Worm (Caenorhabditis elegans) whole organism, midembryonic: Measurements from ENCODE around the gene F26D11.2.

ENCODE experiments used
- T22C8.4 ChIP-seq: fragments of 200-800 bp; sonication (Bioruptor generic); IDR thresholded peaks from 2 replicates; pipeline ENCODE4 v1.3.6; 2022; ENCODE audit warnings: missing genetic modification characterization, missing compliant biosample characterization
- cog-1 ChIP-seq: sonication (generic microtip); optimal IDR thresholded peaks from 2 replicates; lab custom pipeline; 2016; ENCODE audit warnings: missing genetic modification characterization, missing compliant biosample characterization
- flt-1 ChIP-seq: fragments of 200-800 bp; sonication (Bioruptor generic); IDR thresholded peaks from 2 replicates; pipeline ENCODE4 v1.3.6; 2022; ENCODE audit warnings: missing genetic modification characterization, missing compliant biosample characterization
- klf-2 ChIP-seq: fragments of 200-800 bp; sonication (Bioruptor generic); conservative IDR thresholded peaks from 2 replicates; pipeline ENCODE4 v1.3.6; 2022; ENCODE audit warnings: missing genetic modification reagents, missing genetic modification characterization, missing compliant biosample characterization
- med-1 ChIP-seq: sonication (generic microtip); optimal IDR thresholded peaks from 2 replicates; lab custom pipeline; 2017; ENCODE audit warnings: missing genetic modification characterization, mild to moderate bottlenecking, missing compliant biosample characterization, antibody characterized with exemption, missing genetic modification reagents; ENCODE audit not compliant: insufficient read depth
- ref-1 ChIP-seq: fragments of 200-800 bp; sonication (Bioruptor generic); conservative IDR thresholded peaks from 2 replicates; pipeline ENCODE4 v1.3.6; 2022; ENCODE audit warnings: missing genetic modification reagents, missing genetic modification characterization, missing compliant biosample characterization
- tab-1 ChIP-seq: fragments of 200-800 bp; sonication (Bioruptor generic); IDR thresholded peaks from 2 replicates; pipeline ENCODE4 v1.3.6; 2022; ENCODE audit warnings: missing genetic modification characterization, missing compliant biosample characterization
- ztf-23 ChIP-seq: fragments of 200-800 bp; sonication (Bioruptor generic); IDR thresholded peaks from 2 replicates; pipeline ENCODE4 v1.3.6; 2022; ENCODE audit warnings: missing genetic modification reagents, missing genetic modification characterization, missing compliant biosample characterization
- ztf-29 ChIP-seq: fragments of 200-800 bp; sonication (Bioruptor generic); IDR thresholded peaks from 2 replicates; pipeline ENCODE4 v1.3.6; 2022; ENCODE audit warnings: missing genetic modification reagents, missing genetic modification characterization, missing compliant biosample characterization

F26D11.2 gene

ce11 chrV:7958740-7959320, at the start of gene F26D11.2, which contains the start of gene clec-217:
F26D11.2 (plus strand) TSS chrV:7959270.
clec-217 (minus strand) TSS chrV:7958840.
- TF ChIP-seq ztf-29 (GFP tag; lab: Robert Waterston, UW) (no peak), T22C8.4 (GFP tag; lab: Robert Waterston, UW) (no peak), med-1 (GFP tag; lab: Kevin White, UChicago) (no peak), klf-2 (GFP tag; lab: Robert Waterston, UW) (no peak), flt-1 (GFP tag; lab: Robert Waterston, UW) (no peak), tab-1 (GFP tag; lab: Robert Waterston, UW) (no peak), cog-1 (no peak), ztf-23 (no peak), ref-1 (GFP tag; lab: Robert Waterston, UW) (no peak)

DNA sequence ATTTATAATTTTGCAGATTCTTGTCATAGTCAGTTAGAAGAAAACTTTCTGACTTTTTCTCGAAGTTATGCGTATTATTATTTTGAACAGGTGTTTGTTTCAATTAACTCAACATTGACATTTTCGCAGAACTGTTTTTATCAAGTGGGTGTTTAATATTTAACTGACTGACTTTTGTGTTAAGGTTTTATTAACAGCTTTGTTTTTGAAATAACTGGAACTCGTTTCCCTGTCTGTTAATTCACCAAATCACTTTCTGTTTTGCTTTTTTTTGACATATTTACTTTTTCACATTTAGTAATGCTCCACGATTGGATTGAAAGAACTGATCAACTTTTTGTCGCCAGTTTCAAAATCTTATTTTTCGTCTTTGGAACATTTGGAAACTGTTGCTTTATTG, 33.6 kb upstream of the F26D11.2 start, which contains the start of gene srsx-7:
TSS of gene srsx-7 (plus strand) at position 301 of the 400 bp plus-strand sequence.
- TF ChIP-seq ref-1 (GFP tag; lab: Robert Waterston, UW) (no peak), klf-2 (GFP tag; lab: Robert Waterston, UW) (no peak), ztf-29 (GFP tag; lab: Robert Waterston, UW) (no peak), flt-1 (GFP tag; lab: Robert Waterston, UW) (no peak), T22C8.4 (GFP tag; lab: Robert Waterston, UW) (no peak), cog-1 (no peak), tab-1 (GFP tag; lab: Robert Waterston, UW) (no peak), ztf-23 (no peak)

ce11 chrV:7926784-7927183, 32.3 kb upstream of the F26D11.2 start, which contains the start of gene srsx-6:
srsx-6 (plus strand) TSS chrV:7927084.
- TF ChIP-seq ztf-29 (GFP tag; lab: Robert Waterston, UW) = no peak
- TF ChIP-seq med-1 (GFP tag; lab: Kevin White, UChicago) = no peak
- TF ChIP-seq flt-1 (GFP tag; lab: Robert Waterston, UW) = no peak
- no peak for TF ChIP-seq ztf-23
- no peak for TF ChIP-seq cog-1
- no peak for TF ChIP-seq tab-1 (GFP tag; lab: Robert Waterston, UW)
- no peak for TF ChIP-seq T22C8.4 (GFP tag; lab: Robert Waterston, UW)
- no peak for TF ChIP-seq klf-2 (GFP tag; lab: Robert Waterston, UW)
- no peak for TF ChIP-seq ref-1 (GFP tag; lab: Robert Waterston, UW)

DNA sequence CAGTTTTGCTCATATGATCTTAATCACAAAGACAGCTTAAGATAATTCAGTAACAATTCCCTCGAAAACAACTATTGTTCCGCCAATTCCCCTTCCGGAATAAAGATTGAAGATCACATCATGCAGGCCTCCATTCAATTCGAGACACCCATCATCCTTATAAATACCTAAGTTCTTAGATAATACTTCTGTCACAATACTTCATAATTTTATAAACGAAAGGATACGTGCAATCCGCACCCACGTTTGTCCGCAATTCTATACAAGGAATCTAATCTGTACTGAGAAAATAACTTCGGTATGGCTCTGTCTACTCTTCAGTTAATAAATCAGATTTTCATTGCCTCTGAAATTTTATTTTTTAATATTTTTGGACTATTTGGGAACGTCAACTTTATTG, 30.4 kb upstream of the F26D11.2 start, which contains the start of gene srsx-5:
TSS of gene srsx-5 (plus strand) at position 301 of the 400 bp plus-strand sequence.
- TF ChIP-seq T22C8.4 (GFP tag; lab: Robert Waterston, UW) = no peak
- TF ChIP-seq cog-1 = no peak
- TF ChIP-seq ztf-29 (GFP tag; lab: Robert Waterston, UW) = no peak
- no peak for TF ChIP-seq ztf-23
- TF ChIP-seq tab-1 (GFP tag; lab: Robert Waterston, UW) = no peak
- no peak for TF ChIP-seq med-1 (GFP tag; lab: Kevin White, UChicago)
- TF ChIP-seq flt-1 (GFP tag; lab: Robert Waterston, UW) = no peak
- no peak for TF ChIP-seq klf-2 (GFP tag; lab: Robert Waterston, UW)
- no peak for TF ChIP-seq ref-1 (GFP tag; lab: Robert Waterston, UW)

ce11 chrV:7932998-7933397, 26.1 kb upstream of the F26D11.2 start, which contains the start of gene ncx-10:
ncx-10 (minus strand) TSS chrV:7933098.
- TF ChIP-seq ztf-23 (no peak), tab-1 (GFP tag; lab: Robert Waterston, UW) (no peak), T22C8.4 (GFP tag; lab: Robert Waterston, UW) (no peak)

ce11 chrV:7937152-7937551, 21.9 kb upstream of the F26D11.2 start, which contains the start of gene srsx-3:
srsx-3 (minus strand) TSS chrV:7937252.
- TF ChIP-seq cog-1 (no peak), ztf-29 (GFP tag; lab: Robert Waterston, UW) (no peak), T22C8.4 (GFP tag; lab: Robert Waterston, UW) (no peak), ztf-23 (no peak), klf-2 (GFP tag; lab: Robert Waterston, UW) (no peak)

ce11 chrV:7940299-7940698, 18.8 kb upstream of the F26D11.2 start, which contains the start of gene srt-53:
srt-53 (minus strand) TSS chrV:7940399.
- TF ChIP-seq ref-1 (GFP tag; lab: Robert Waterston, UW) (no peak), ztf-23 (no peak), T22C8.4 (GFP tag; lab: Robert Waterston, UW) (no peak), cog-1 (no peak), klf-2 (GFP tag; lab: Robert Waterston, UW) (no peak), tab-1 (GFP tag; lab: Robert Waterston, UW) (no peak), flt-1 (GFP tag; lab: Robert Waterston, UW) (no peak), med-1 (GFP tag; lab: Kevin White, UChicago) (no peak), ztf-29 (GFP tag; lab: Robert Waterston, UW) (no peak)

ce11 chrV:7943568-7943967, 15.5 kb upstream of the F26D11.2 start, which contains the start of gene Y97E10B.1:
Y97E10B.1 (plus strand) TSS chrV:7943868.
- TF ChIP-seq ref-1 (GFP tag; lab: Robert Waterston, UW) (no peak), ztf-23 (no peak), tab-1 (GFP tag; lab: Robert Waterston, UW) (no peak), cog-1 (no peak), med-1 (GFP tag; lab: Kevin White, UChicago) (no peak), T22C8.4 (GFP tag; lab: Robert Waterston, UW) (no peak), klf-2 (GFP tag; lab: Robert Waterston, UW) (no peak), ztf-29 (GFP tag; lab: Robert Waterston, UW) (no peak), flt-1 (GFP tag; lab: Robert Waterston, UW) (no peak)

ce11 chrV:7946229-7946628, 12.8 kb upstream of the F26D11.2 start:
- TF ChIP-seq ztf-29 (GFP tag; lab: Robert Waterston, UW) (no peak), T22C8.4 (GFP tag; lab: Robert Waterston, UW) (no peak), cog-1 (no peak), ref-1 (GFP tag; lab: Robert Waterston, UW) (no peak), klf-2 (GFP tag; lab: Robert Waterston, UW) (no peak), med-1 (GFP tag; lab: Kevin White, UChicago) (no peak), flt-1 (GFP tag; lab: Robert Waterston, UW) (no peak), tab-1 (GFP tag; lab: Robert Waterston, UW) (no peak), ztf-23 (no peak)
